Worm (Caenorhabditis elegans) whole organism, midembryonic: ENCODE measurements around the gene mop-25.2.

ENCODE experiments used
- cog-1 ChIP-seq: sonication (generic microtip); optimal IDR thresholded peaks from 2 replicates; lab custom pipeline; 2016; ENCODE audit warnings: missing genetic modification characterization, missing compliant biosample characterization
- flt-1 ChIP-seq: fragments of 200-800 bp; sonication (Bioruptor generic); IDR thresholded peaks from 2 replicates; pipeline ENCODE4 v1.3.6; 2022; ENCODE audit warnings: missing genetic modification characterization, missing compliant biosample characterization
- klf-2 ChIP-seq: fragments of 200-800 bp; sonication (Bioruptor generic); conservative IDR thresholded peaks from 2 replicates; pipeline ENCODE4 v1.3.6; 2022; ENCODE audit warnings: missing genetic modification reagents, missing genetic modification characterization, missing compliant biosample characterization
- ztf-29 ChIP-seq: fragments of 200-800 bp; sonication (Bioruptor generic); IDR thresholded peaks from 2 replicates; pipeline ENCODE4 v1.3.6; 2022; ENCODE audit warnings: missing genetic modification reagents, missing genetic modification characterization, missing compliant biosample characterization

DNA sequence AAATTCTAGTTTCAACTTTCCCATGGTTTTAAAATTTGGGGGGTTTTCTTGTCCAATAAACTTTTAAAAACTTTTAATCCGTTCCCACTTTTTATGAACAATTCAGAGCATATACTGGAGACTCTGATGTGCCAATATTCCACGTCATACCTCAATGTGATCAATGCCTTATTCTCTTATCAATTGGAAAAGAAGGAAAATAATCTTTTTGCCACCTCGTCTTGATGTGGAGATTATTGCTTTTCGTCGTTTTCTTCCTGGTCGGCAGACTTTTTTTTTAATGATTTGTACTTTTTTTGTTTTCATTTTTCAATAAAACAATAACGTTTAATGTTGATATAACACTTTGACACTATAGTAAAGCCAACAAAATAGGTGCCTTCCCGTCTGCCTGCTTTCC lies 26.0 kb downstream of the mop-25.2 start:
- no peak for TF ChIP-seq cog-1 (tag; lab: Kevin White, UChicago)
- TF ChIP-seq flt-1 (GFP tag; lab: Robert Waterston, UW) = no peak
- TF ChIP-seq ztf-29 = no peak
- no peak for TF ChIP-seq klf-2
